Fruit fly (Drosophila melanogaster): ENCODE data around the gene CheB38a.

Gene CheB38a

dm6 chr2L:20823196-20824105, 5.1 kb upstream of the CheB38a start (continued):
- TF ChIP-seq ken (GFP tag; IDR thresholded peaks at IDR 0.05) (0 out of 3 replicates have a peak, but pooled peaks have one; percentile 10), CG14050 (GFP tag; IDR thresholded peaks at IDR 0.05) (no peak), CG10959 (GFP tag; IDR thresholded peaks at IDR 0.05) (no peak), CG11456 (GFP tag; IDR thresholded peaks at IDR 0.05) (no peak), repo (GFP tag; optimal IDR thresholded peaks at IDR 0.05) (no peak), gcm (GFP tag; optimal IDR thresholded peaks at IDR 0.05) (no peak), MBD-R2 (GFP tag; IDR thresholded peaks at IDR 0.05) (no peak), z (GFP tag; IDR thresholded peaks at IDR 0.05) (peak; percentile 63; the same call in 1 of the 3 replicates), ttk (GFP tag; IDR thresholded peaks at IDR 0.05) (0 out of 2 replicates have a peak, but pooled peaks have one; percentile 5), sug (tag; optimal IDR thresholded peaks at IDR 0.05) (peak; percentile 86), tap (tag; optimal IDR thresholded peaks at IDR 0.05) (peak; percentile 12), CG16863 (GFP tag; optimal IDR thresholded peaks at IDR 0.05) (no peak), CG9437 (GFP tag; optimal IDR thresholded peaks at IDR 0.05) (no peak), Nf-YA (GFP tag; IDR thresholded peaks at IDR 0.05) (no peak), CG6175 (GFP tag; IDR thresholded peaks at IDR 0.05) (peak; percentile 70; the same call in 1 of the 3 replicates), pfk (GFP tag; optimal IDR thresholded peaks at IDR 0.05) (peak; percentile 19), ind (GFP tag; optimal IDR thresholded peaks at IDR 0.05) (no peak), phol (tag; optimal IDR thresholded peaks at IDR 0.05) (peak; percentile 24), Sox100B (GFP tag; optimal IDR thresholded peaks at IDR 0.05) (peak; percentile 62), ash1 (GFP tag; optimal IDR thresholded peaks at IDR 0.05) (no peak), mld (GFP tag; IDR thresholded peaks at IDR 0.05; ENCODE audit: partially characterized antibody) (peak; percentile 54; the same call in 2 of the 3 replicates), CG17361 (GFP tag; IDR thresholded peaks at IDR 0.05) (peak; percentile 67; the same call in 2 of the 3 replicates), CG9609 (GFP tag; optimal IDR thresholded peaks at IDR 0.05) (no peak), zfh2 (GFP tag; optimal IDR thresholded peaks at IDR 0.05) (no peak), NFAT (GFP tag; IDR thresholded peaks at IDR 0.05) (peak; percentile 43; the same call in 1 of the 2 replicates), ssp (GFP tag; IDR thresholded peaks at IDR 0.05) (peak; percentile 29; the same call in 1 of the 2 replicates), YL-1 (GFP tag; optimal IDR thresholded peaks at IDR 0.05) (no peak), zf30C (GFP tag; optimal IDR thresholded peaks at IDR 0.05) (no peak), h (optimal IDR thresholded peaks at IDR 0.05) (no peak), bigmax (GFP tag; optimal IDR thresholded peaks at IDR 0.05) (peak; percentile 25), CG6765 (GFP tag; optimal IDR thresholded peaks at IDR 0.05) (peak; percentile 19), Scr (GFP tag; IDR thresholded peaks at IDR 0.05; ENCODE audit: partially characterized antibody) (peak; percentile 48), CG9727 (GFP tag; optimal IDR thresholded peaks at IDR 0.05) (no peak), crp (GFP tag; optimal IDR thresholded peaks at IDR 0.05) (no peak), Doc3 (GFP tag; IDR thresholded peaks at IDR 0.05; ENCODE audit: partially characterized antibody) (no peak), Xbp1 (GFP tag; optimal IDR thresholded peaks at IDR 0.05) (peak; percentile 22), CG12744 (GFP tag; optimal IDR thresholded peaks at IDR 0.05) (no peak), cato (GFP tag; optimal IDR thresholded peaks at IDR 0.05; ENCODE audit: borderline replicate concordance) (no peak), CTCF (GFP tag; optimal IDR thresholded peaks at IDR 0.05) (no peak), dm (GFP tag; optimal IDR thresholded peaks at IDR 0.05) (peak; percentile 85), CG7271 (tag; optimal IDR thresholded peaks at IDR 0.05) (no peak), CG1024 (GFP tag; IDR thresholded peaks at IDR 0.05) (0 out of 2 replicates have a peak, but pooled peaks have one; percentile 13), CG14441 (GFP tag; IDR thresholded peaks at IDR 0.05) (0 out of 2 replicates have a peak, but pooled peaks have one; percentile 16), CG12104 (GFP tag; optimal IDR thresholded peaks at IDR 0.05) (no peak), pita (GFP tag; optimal IDR thresholded peaks at IDR 0.05) (no peak), oc (tag; optimal IDR thresholded peaks at IDR 0.05) (peak; percentile 54), sd (tag; optimal IDR thresholded peaks at IDR 0.05) (peak; percentile 96), lilli (GFP tag; optimal IDR thresholded peaks at IDR 0.05) (no peak), CG8765 (GFP tag; IDR thresholded peaks at IDR 0.05) (no peak), Chrac-16 (GFP tag; optimal IDR thresholded peaks at IDR 0.05) (no peak)

All from whole organism, embryonic.